Fruit fly (Drosophila melanogaster): ENCODE measurements around the gene rpr.

DNA sequence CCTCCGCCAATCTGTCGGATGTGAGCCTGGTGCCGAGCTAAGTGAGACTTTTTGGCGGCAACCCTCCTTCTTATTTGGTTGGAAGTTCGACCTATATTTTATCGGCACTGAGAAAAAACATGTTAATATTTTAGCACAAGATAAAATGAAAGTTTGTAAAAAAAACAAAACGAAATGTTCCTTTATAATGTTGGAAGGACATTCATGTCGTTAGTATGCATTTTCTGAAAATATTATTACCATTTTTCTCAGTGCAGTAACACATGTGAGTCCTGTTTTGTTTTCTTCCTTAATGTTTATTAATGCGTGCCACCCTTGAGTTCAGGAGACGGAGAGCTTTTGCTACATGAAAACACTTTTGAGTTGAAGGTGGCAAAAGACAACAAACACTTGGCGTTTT, 30.4 kb downstream of the rpr start:
- TF ChIP-seq Abd-B (GFP tag; optimal IDR thresholded peaks at IDR 0.05) (no peak), Dif (GFP tag; optimal IDR thresholded peaks at IDR 0.05; ENCODE audit: partially characterized antibody) (no peak), dmrt93B (GFP tag; optimal IDR thresholded peaks at IDR 0.05) (no peak), usp (GFP tag; optimal IDR thresholded peaks at IDR 0.05) (no peak), Myc (optimal IDR thresholded peaks at IDR 0.05) (no peak), CrebA (GFP tag; optimal IDR thresholded peaks at IDR 0.05; ENCODE audit: borderline replicate concordance) (no peak), Hnf4 (GFP tag; optimal IDR thresholded peaks at IDR 0.05) (no peak)
